Fruit fly (Drosophila melanogaster): Measurements from ENCODE around the gene Klp3A.

Gene Klp3A

dm6 chrX:2635953-2636715 lies 32.3 kb upstream of the Klp3A start (continued):
- TF ChIP-seq B-H1 (GFP tag; IDR thresholded peaks at IDR 0.05) (no peak), gcm2 (GFP tag; optimal IDR thresholded peaks at IDR 0.05) (no peak), HLHmδ (GFP tag; optimal IDR thresholded peaks at IDR 0.05) (no peak), bbx (GFP tag; IDR thresholded peaks at IDR 0.05; ENCODE audit: partially characterized antibody) (no peak), Adf1 (GFP tag; IDR thresholded peaks at IDR 0.05) (peak; percentile 9; the same call in 1 of the 2 replicates), Hr78 (GFP tag; optimal IDR thresholded peaks at IDR 0.05) (no peak), CG13123 (GFP tag; optimal IDR thresholded peaks at IDR 0.05) (no peak), peb (GFP tag; IDR thresholded peaks at IDR 0.05) (no peak), bcd (GFP tag; optimal IDR thresholded peaks at IDR 0.05) (no peak), CG10462 (GFP tag; optimal IDR thresholded peaks at IDR 0.05) (no peak), CG2202 (tag; optimal IDR thresholded peaks at IDR 0.05) (no peak), bowl (GFP tag; IDR thresholded peaks at IDR 0.05) (no peak), CG6254 (GFP tag; optimal IDR thresholded peaks at IDR 0.05) (no peak), CG16813 (GFP tag; IDR thresholded peaks at IDR 0.05; ENCODE audit: partially characterized antibody) (peak; percentile 35; the same call in 2 of the 3 replicates), CkIIα-i1 (GFP tag; IDR thresholded peaks at IDR 0.05) (no peak), Meics (GFP tag; optimal IDR thresholded peaks at IDR 0.05) (no peak), CG5953 (GFP tag; IDR thresholded peaks at IDR 0.05) (no peak), phol (tag; optimal IDR thresholded peaks at IDR 0.05) (no peak), CG8388 (GFP tag; optimal IDR thresholded peaks at IDR 0.05) (no peak), CG13624 (GFP tag; optimal IDR thresholded peaks at IDR 0.05) (no peak), CG6813 (GFP tag; optimal IDR thresholded peaks at IDR 0.05) (no peak), CG17361 (GFP tag; IDR thresholded peaks at IDR 0.05) (no peak), sob (GFP tag; IDR thresholded peaks at IDR 0.05) (0 out of 2 replicates have a peak, but pooled peaks have one; percentile 10), vfl (GFP tag; optimal IDR thresholded peaks at IDR 0.05) (no peak), Atf6 (GFP tag; IDR thresholded peaks at IDR 0.05) (no peak), Dref (GFP tag; IDR thresholded peaks at IDR 0.05) (peak; percentile 44), CG9215 (GFP tag; IDR thresholded peaks at IDR 0.05) (no peak), CG10321 (GFP tag; IDR thresholded peaks at IDR 0.05) (no peak), Ptx1 (GFP tag; IDR thresholded peaks at IDR 0.05) (0 out of 2 replicates have a peak, but pooled peaks have one; percentile 10), Sin3A (optimal IDR thresholded peaks at IDR 0.05) (no peak), yki (optimal IDR thresholded peaks at IDR 0.05) (no peak), CG15479 (GFP tag; optimal IDR thresholded peaks at IDR 0.05) (no peak), sim (GFP tag; IDR thresholded peaks at IDR 0.05) (no peak), CG10565 (GFP tag; optimal IDR thresholded peaks at IDR 0.05) (no peak), CG12219 (GFP tag; optimal IDR thresholded peaks at IDR 0.05) (no peak), tup (GFP tag; optimal IDR thresholded peaks at IDR 0.05) (no peak), otp (GFP tag; IDR thresholded peaks at IDR 0.05) (0 out of 3 replicates have a peak, but pooled peaks have one; percentile 10), CG7928 (GFP tag; optimal IDR thresholded peaks at IDR 0.05) (no peak), Mrtf (GFP tag; IDR thresholded peaks at IDR 0.05) (no peak), onecut (GFP tag; IDR thresholded peaks at IDR 0.05) (peak; percentile 69), ATbp (GFP tag; optimal IDR thresholded peaks at IDR 0.05) (no peak), CG33213 (GFP tag; optimal IDR thresholded peaks at IDR 0.05) (no peak), gce (GFP tag; IDR thresholded peaks at IDR 0.05) (no peak), tna (GFP tag; IDR thresholded peaks at IDR 0.05; ENCODE audit: partially characterized antibody) (no peak), Abd-B (GFP tag; optimal IDR thresholded peaks at IDR 0.05) (no peak), CG10654 (GFP tag; optimal IDR thresholded peaks at IDR 0.05) (no peak), CG3995 (GFP tag; optimal IDR thresholded peaks at IDR 0.05) (no peak), CG4282 (GFP tag; optimal IDR thresholded peaks at IDR 0.05) (no peak), CG6854 (GFP tag; optimal IDR thresholded peaks at IDR 0.05) (no peak), CG17186 (GFP tag; optimal IDR thresholded peaks at IDR 0.05) (no peak), Ssrp (tag; optimal IDR thresholded peaks at IDR 0.05) (no peak)

Measured in whole organism, embryonic.